Worm (Caenorhabditis elegans) whole organism, L3 larva: ENCODE results near the gene C16C8.18.

Experiments
- R02D3.7 ChIP-seq: fragments of 150-350 bp; optimal IDR thresholded peaks from 2 replicates; lab custom pipeline; 2014; ENCODE audit warnings: missing biosample characterization, missing genetic modification characterization
- ZK546.5 ChIP-seq: sonication (generic microtip); optimal IDR thresholded peaks from 2 replicates; lab custom pipeline; 2017; ENCODE audit warnings: missing biosample characterization, missing genetic modification characterization
- aly-2 ChIP-seq: fragments of 150-350 bp; optimal IDR thresholded peaks from 2 replicates; lab custom pipeline; 2014; ENCODE audit warnings: missing biosample characterization, missing genetic modification characterization
- ama-1 ChIP-seq: fragments of 150-350 bp; optimal IDR thresholded peaks from 2 replicates; lab custom pipeline; 2018
- ceh-16 ChIP-seq: sonication (generic microtip); optimal IDR thresholded peaks from 2 replicates; lab custom pipeline; 2017; ENCODE audit warnings: missing biosample characterization, missing genetic modification characterization
- ceh-28 ChIP-seq: fragments of 150-350 bp; optimal IDR thresholded peaks from 2 replicates; lab custom pipeline; 2014; ENCODE audit warnings: missing biosample characterization, missing genetic modification reagents, missing genetic modification characterization
- ceh-82 ChIP-seq: fragments of 150-350 bp; optimal IDR thresholded peaks from 2 replicates; lab custom pipeline; 2014; ENCODE audit warnings: missing biosample characterization, missing genetic modification characterization
- ceh-9 ChIP-seq: sonication (generic microtip); optimal IDR thresholded peaks from 2 replicates; lab custom pipeline; 2018; ENCODE audit warnings: missing biosample characterization, missing genetic modification characterization
- daf-12 ChIP-seq: fragments of 150-350 bp; optimal IDR thresholded peaks from 2 replicates; lab custom pipeline; 2014; ENCODE audit warnings: missing biosample characterization, missing genetic modification reagents, missing genetic modification characterization
- egl-27 ChIP-seq: sonication (generic microtip); optimal IDR thresholded peaks from 4 replicates; lab custom pipeline; 2017; ENCODE audit warnings: missing biosample characterization, missing genetic modification reagents, missing genetic modification characterization
- egl-5 ChIP-seq: fragments of 150-350 bp; optimal IDR thresholded peaks from 2 replicates; lab custom pipeline; 2017; ENCODE audit warnings: missing biosample characterization, missing genetic modification reagents, missing genetic modification characterization, inconsistent platforms
- elt-1 ChIP-seq: fragments of 150-350 bp; optimal IDR thresholded peaks from 2 replicates; lab custom pipeline; 2014; ENCODE audit warnings: missing biosample characterization, missing genetic modification characterization
- elt-2 ChIP-seq: sonication (generic microtip); optimal IDR thresholded peaks from 2 replicates; lab custom pipeline; 2016; ENCODE audit warnings: missing genetic modification reagents, mild to moderate bottlenecking, missing genetic modification characterization, missing compliant biosample characterization
- elt-3 ChIP-seq, 3 experiments: fragments of 150-350 bp in 1 of 3; sonication (generic microtip) in 2 of 3; optimal IDR thresholded peaks; 2 replicates in 2 of 3; 4 replicates in 1 of 3; lab custom pipeline; 2014 to 2017; ENCODE audit warnings: missing biosample characterization in 3 of 3, missing genetic modification characterization in 3 of 3
- eor-1 ChIP-seq, 2 experiments: fragments of 150-350 bp; optimal IDR thresholded peaks; 2 replicates each; lab custom pipeline; 2014 to 2018; ENCODE audit warnings: missing biosample characterization in 2 of 2, missing genetic modification characterization in 2 of 2
- fkh-10 ChIP-seq: sonication (generic microtip); optimal IDR thresholded peaks from 2 replicates; lab custom pipeline; 2017; ENCODE audit warnings: missing biosample characterization, missing genetic modification reagents, missing genetic modification characterization
- fkh-2 ChIP-seq: fragments of 150-350 bp; optimal IDR thresholded peaks from 2 replicates; lab custom pipeline; 2014; ENCODE audit warnings: missing biosample characterization, missing genetic modification reagents, missing genetic modification characterization
- fos-1 ChIP-seq: fragments of 150-350 bp; optimal IDR thresholded peaks from 2 replicates; lab custom pipeline; 2014; ENCODE audit warnings: missing biosample characterization, missing genetic modification characterization
- hmg-11 ChIP-seq: sonication (generic microtip); optimal IDR thresholded peaks from 2 replicates; lab custom pipeline; 2016; ENCODE audit warnings: missing genetic modification characterization, missing compliant biosample characterization
- jun-1 ChIP-seq: fragments of 150-350 bp; optimal IDR thresholded peaks from 2 replicates; lab custom pipeline; 2014; ENCODE audit warnings: missing biosample characterization, missing genetic modification reagents, missing genetic modification characterization
- lin-15B ChIP-seq: fragments of 150-350 bp; optimal IDR thresholded peaks from 2 replicates; lab custom pipeline; 2014; ENCODE audit warnings: missing biosample characterization, missing genetic modification characterization
- lin-39 ChIP-seq: fragments of 150-350 bp; optimal IDR thresholded peaks from 2 replicates; lab custom pipeline; 2018; ENCODE audit warnings: missing biosample characterization, missing genetic modification reagents, missing genetic modification characterization
- mdl-1 ChIP-seq: fragments of 150-350 bp; optimal IDR thresholded peaks from 2 replicates; lab custom pipeline; 2014; ENCODE audit warnings: missing biosample characterization, missing genetic modification characterization
- mml-1 ChIP-seq: fragments of 150-350 bp; sonication (generic microtip); optimal IDR thresholded peaks from 3 replicates; lab custom pipeline; 2014; ENCODE audit warnings: missing biosample characterization, missing genetic modification characterization
- nfya-1 ChIP-seq: sonication (generic microtip); optimal IDR thresholded peaks from 2 replicates; lab custom pipeline; 2017; ENCODE audit warnings: missing genetic modification characterization, mild to moderate bottlenecking, missing compliant biosample characterization, antibody characterized with exemption, moderate library complexity; ENCODE audit not compliant: insufficient read depth
- nhr-11 ChIP-seq: fragments of 150-350 bp; optimal IDR thresholded peaks from 2 replicates; lab custom pipeline; 2014; ENCODE audit warnings: missing biosample characterization, missing genetic modification characterization
- nhr-12 ChIP-seq: fragments of 150-350 bp; optimal IDR thresholded peaks from 2 replicates; lab custom pipeline; 2014; ENCODE audit warnings: missing biosample characterization, missing genetic modification characterization
- nhr-237 ChIP-seq: fragments of 150-350 bp; optimal IDR thresholded peaks from 2 replicates; lab custom pipeline; 2014; ENCODE audit warnings: missing biosample characterization, missing genetic modification characterization
- nhr-25 ChIP-seq: sonication (generic microtip); optimal IDR thresholded peaks from 2 replicates; lab custom pipeline; 2017; ENCODE audit warnings: missing biosample characterization, missing genetic modification characterization
- nhr-28 ChIP-seq: fragments of 150-350 bp; optimal IDR thresholded peaks from 2 replicates; lab custom pipeline; 2014; ENCODE audit warnings: missing biosample characterization, missing genetic modification characterization
- nhr-76 ChIP-seq: fragments of 150-350 bp; sonication (generic microtip); optimal IDR thresholded peaks from 5 replicates; lab custom pipeline; 2014; ENCODE audit warnings: missing biosample characterization, missing genetic modification characterization
- pha-4 ChIP-seq: fragments of 150-350 bp; optimal IDR thresholded peaks from 2 replicates; lab custom pipeline; 2014; ENCODE audit warnings: missing biosample characterization, missing genetic modification reagents, missing genetic modification characterization
- pqm-1 ChIP-seq: fragments of 150-350 bp; optimal IDR thresholded peaks from 2 replicates; lab custom pipeline; 2017; ENCODE audit warnings: missing biosample characterization, missing genetic modification characterization, inconsistent platforms
- sea-2 ChIP-seq: fragments of 150-350 bp; sonication (generic microtip); optimal IDR thresholded peaks from 4 replicates; lab custom pipeline; 2014; ENCODE audit warnings: missing biosample characterization, missing genetic modification reagents, missing genetic modification characterization
- skn-1 ChIP-seq: fragments of 150-350 bp; optimal IDR thresholded peaks from 2 replicates; lab custom pipeline; 2014; ENCODE audit warnings: missing biosample characterization, missing genetic modification characterization
- snpc-4 ChIP-seq: fragments of 150-350 bp; optimal IDR thresholded peaks from 2 replicates; lab custom pipeline; 2014; ENCODE audit warnings: missing biosample characterization, missing genetic modification characterization
- tbx-2 ChIP-seq: sonication (generic microtip); optimal IDR thresholded peaks from 2 replicates; lab custom pipeline; 2016; ENCODE audit warnings: mild to moderate bottlenecking, missing genetic modification characterization, missing compliant biosample characterization
- unc-39 ChIP-seq: sonication (generic microtip); optimal IDR thresholded peaks from 4 replicates; lab custom pipeline; 2017; ENCODE audit warnings: missing biosample characterization, missing genetic modification characterization
- unc-62 ChIP-seq: fragments of 150-350 bp; sonication (generic microtip); optimal IDR thresholded peaks from 4 replicates; lab custom pipeline; 2014; ENCODE audit warnings: missing biosample characterization, missing genetic modification reagents, missing genetic modification characterization
- zag-1 ChIP-seq: fragments of 150-350 bp; optimal IDR thresholded peaks from 2 replicates; lab custom pipeline; 2014; ENCODE audit warnings: missing biosample characterization, missing genetic modification characterization
- ztf-4 ChIP-seq: fragments of 150-350 bp; optimal IDR thresholded peaks from 2 replicates; lab custom pipeline; 2014; ENCODE audit warnings: missing biosample characterization, missing genetic modification characterization

C16C8.18 gene

DNA sequence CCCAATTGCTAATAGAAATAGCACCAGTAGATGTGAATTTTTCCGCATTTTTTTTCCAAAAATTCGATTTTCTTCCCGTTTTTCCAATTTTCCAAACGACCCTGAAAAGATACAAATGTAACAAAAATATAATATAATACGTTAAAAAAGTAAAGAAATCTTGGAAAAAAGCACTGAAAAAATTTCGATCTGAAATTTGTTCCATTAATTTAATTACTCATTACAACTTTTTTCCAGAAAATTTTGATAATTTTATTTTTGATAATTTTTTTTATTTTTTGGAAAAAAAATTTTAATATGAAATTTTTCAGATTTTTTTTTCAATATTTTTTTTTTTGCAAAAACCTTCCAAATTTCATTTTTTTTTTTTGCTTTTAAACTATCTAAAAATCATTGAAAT is 6.9 kb downstream of the C16C8.18 start, which contains the start of gene skpo-2:
Gene skpo-2, minus strand, starts transcription at position 101 of the 400 bp plus-strand sequence.
- TF ChIP-seq ZK546.5 (no peak), nhr-12 (no peak), nhr-237 (tag; lab: Kevin White, UChicago) (no peak), ama-1 (lab: Kevin White, UChicago) (no peak), snpc-4 (no peak), eor-1 (tag; optimal IDR thresholded peaks at IDR 0.05; lab: Kevin White, UChicago) (no peak), pqm-1 (tag; lab: Kevin White, UChicago) (no peak), nhr-11 (tag; lab: Kevin White, UChicago) (no peak), sea-2 (GFP tag; lab: Kevin White, UChicago) (no peak), ceh-28 (tag; lab: Kevin White, UChicago) (no peak), R02D3.7 (no peak), mml-1 (tag; lab: Kevin White, UChicago) (no peak), tbx-2 (no peak), jun-1 (no peak), unc-62 (GFP tag; lab: Kevin White, UChicago) (no peak), pha-4 (tag; lab: Kevin White, UChicago) (no peak), zag-1 (tag; lab: Kevin White, UChicago) (no peak), nhr-28 (tag; lab: Kevin White, UChicago) (no peak), nhr-76 (tag; lab: Kevin White, UChicago) (no peak)

DNA sequence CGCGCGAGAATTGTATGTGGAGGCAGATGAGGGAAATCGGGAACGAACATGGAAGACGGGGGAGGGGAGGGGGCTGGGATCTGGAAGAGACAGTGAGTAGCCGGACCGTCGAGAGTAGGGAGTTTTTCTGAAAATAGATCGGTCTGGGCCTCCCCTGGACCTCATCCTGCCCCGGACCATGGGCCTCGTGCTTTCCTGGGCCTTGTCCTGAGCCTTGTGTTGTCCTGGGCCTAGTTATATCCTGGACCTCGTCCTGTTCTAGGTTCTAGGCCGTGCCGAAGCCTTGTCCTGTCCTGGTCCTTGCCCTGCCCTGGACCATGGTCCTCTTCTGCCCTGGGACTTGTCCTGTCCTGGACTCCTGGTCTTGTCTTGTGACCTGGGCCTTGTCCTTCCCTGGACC is 7.9 kb downstream of the C16C8.18 start:
- TF ChIP-seq skn-1 = no peak

DNA sequence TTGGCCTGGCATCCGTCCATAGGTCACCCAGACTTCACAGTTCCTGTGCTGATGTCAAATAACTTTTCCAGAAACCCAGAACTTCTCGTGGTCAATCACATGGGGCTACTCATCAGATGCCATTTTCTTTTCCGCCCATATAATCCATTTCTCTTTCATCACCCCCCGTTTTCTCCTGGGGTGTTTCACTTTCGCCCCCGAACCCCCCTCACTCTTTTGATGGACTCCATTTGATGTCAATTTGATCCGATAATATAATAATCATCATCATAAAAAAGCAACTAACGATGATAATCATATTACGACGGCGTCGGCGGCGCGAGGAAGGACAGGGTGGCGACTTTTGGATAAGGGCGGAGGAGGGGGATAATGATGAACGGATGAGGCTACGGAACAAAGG is 8.8 kb downstream of the C16C8.18 start:
- TF ChIP-seq nhr-76 (tag; lab: Kevin White, UChicago) = no peak
- TF ChIP-seq nhr-237 (tag; lab: Kevin White, UChicago) = no peak
- TF ChIP-seq fos-1 (tag; lab: Kevin White, UChicago) = no peak
- TF ChIP-seq pha-4 (tag; lab: Kevin White, UChicago) = no peak
- no peak for TF ChIP-seq unc-39 (tag; lab: Kevin White, UChicago)
- no peak for TF ChIP-seq skn-1
- TF ChIP-seq ztf-4 (tag; lab: Kevin White, UChicago) = no peak
- TF ChIP-seq nhr-28 (tag; lab: Kevin White, UChicago) = no peak
- TF ChIP-seq lin-39 (tag; lab: Kevin White, UChicago) = no peak

DNA sequence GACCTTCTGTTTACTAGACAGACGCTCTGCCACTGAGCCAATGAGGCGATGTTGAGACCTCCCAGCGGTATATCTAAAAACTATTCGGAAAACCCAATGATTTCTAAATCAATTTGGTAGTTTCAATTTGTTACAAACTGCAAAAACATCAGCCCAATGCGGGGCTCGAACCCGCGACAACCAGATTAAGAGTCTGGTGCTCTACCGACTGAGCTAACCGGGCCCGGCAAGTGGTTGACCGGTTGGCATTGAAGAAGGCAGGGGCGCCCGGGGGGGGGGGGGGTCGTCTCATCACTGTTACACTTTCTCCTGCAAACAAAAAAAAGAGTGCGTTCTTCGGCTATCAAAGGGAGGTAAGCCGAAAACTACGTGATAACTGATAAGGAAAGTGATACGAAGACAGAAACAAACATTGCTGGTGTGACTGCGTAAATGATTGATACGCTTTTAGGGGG is 9.8 kb downstream of the C16C8.18 start:
- no peak for TF ChIP-seq unc-62 (GFP tag; lab: Kevin White, UChicago)
- no peak for TF ChIP-seq egl-5 (tag; lab: Kevin White, UChicago)
- TF ChIP-seq ama-1 (lab: Kevin White, UChicago) = no peak
- peak; percentile 56 for TF ChIP-seq lin-39 (tag; lab: Kevin White, UChicago)
- TF ChIP-seq hmg-11 (tag; lab: Kevin White, UChicago) = no peak
- TF ChIP-seq elt-2 (tag; lab: Kevin White, UChicago) = peak; percentile 96
- TF ChIP-seq ZK546.5 = no peak
- no peak for TF ChIP-seq snpc-4
- no peak for TF ChIP-seq lin-15B (tag; lab: Kevin White, UChicago)
- TF ChIP-seq mdl-1 (tag; lab: Kevin White, UChicago) = no peak
- no peak for TF ChIP-seq ceh-82 (tag; lab: Kevin White, UChicago)
- TF ChIP-seq aly-2 = no peak
- TF ChIP-seq ztf-4 (tag; lab: Kevin White, UChicago) = no peak
- TF ChIP-seq zag-1 (tag; lab: Kevin White, UChicago) = no peak
- TF ChIP-seq pqm-1 (tag; lab: Kevin White, UChicago) = peak; percentile 69
- no peak for TF ChIP-seq ceh-16 (tag; lab: Kevin White, UChicago)
- no peak for TF ChIP-seq daf-12 (tag; lab: Kevin White, UChicago)
- TF ChIP-seq elt-1 (tag; lab: Kevin White, UChicago) = no peak
- no peak for TF ChIP-seq nhr-25 (tag; lab: Kevin White, UChicago)
- TF ChIP-seq skn-1 = no peak
- TF ChIP-seq nhr-237 (tag; lab: Kevin White, UChicago) = no peak
- TF ChIP-seq elt-3 (tag; optimal IDR thresholded peaks at IDR 0.05; lab: Kevin White, UChicago) = no peak
- TF ChIP-seq fkh-2 (tag; lab: Kevin White, UChicago) = no peak
- TF ChIP-seq fos-1 (tag; lab: Kevin White, UChicago) = no peak
- peak; percentile 15 for TF ChIP-seq nfya-1 (tag; lab: Kevin White, UChicago)
- TF ChIP-seq egl-27 (tag; lab: Kevin White, UChicago) = no peak
- no peak for TF ChIP-seq fkh-10 (GFP tag; lab: Kevin White, UChicago)
- no peak for TF ChIP-seq pha-4 (tag; lab: Kevin White, UChicago)
- no peak for TF ChIP-seq nhr-76 (tag; lab: Kevin White, UChicago)
- no peak for TF ChIP-seq ceh-9
- TF ChIP-seq tbx-2 = no peak
- no peak for TF ChIP-seq sea-2 (GFP tag; lab: Kevin White, UChicago)
- no peak for TF ChIP-seq mml-1 (tag; lab: Kevin White, UChicago)
- no peak for TF ChIP-seq nhr-12
